Fruit fly (Drosophila melanogaster) whole organism, prepupa: ENCODE measurements around the gene Evi5.

Source experiments
- CG10631 ChIP-seq: fragments of 200-800 bp; sonication (Bioruptor generic); optimal IDR thresholded peaks from 2 replicates; lab custom pipeline; 2016; ENCODE audit warnings: missing biosample characterization, missing genetic modification characterization
- Ets21C ChIP-seq: fragments of 200-800 bp; sonication (Bioruptor generic); optimal IDR thresholded peaks from 3 replicates; lab custom pipeline; 2016; ENCODE audit warnings: missing biosample characterization, missing genetic modification characterization
- dac ChIP-seq: fragments of 200-800 bp; sonication (Bioruptor generic); optimal IDR thresholded peaks from 2 replicates; lab custom pipeline; 2017; ENCODE audit warnings: missing biosample characterization, mild to moderate bottlenecking, missing genetic modification characterization

- TF ChIP-seq CG10631 (GFP tag; lab: Kevin White, UChicago), result peak; percentile 73
- peak; percentile 63 for TF ChIP-seq dac (GFP tag; lab: Kevin White, UChicago)
- TF ChIP-seq Ets21C (GFP tag; lab: Kevin White, UChicago), result peak; percentile 72
Measured at dm6 chrX:11446792-11447405, 7.3 kb downstream of the Evi5 start.
